Worm (Caenorhabditis elegans) whole organism, L4/young adult: ENCODE results near the gene C53A3.4.

ENCODE experiments used
- W03F9.2 ChIP-seq: fragments of 150-350 bp; optimal IDR thresholded peaks from 2 replicates; lab custom pipeline; 2014; ENCODE audit warnings: missing biosample characterization, missing genetic modification characterization
- him-1 ChIP-seq: sonication (generic microtip); optimal IDR thresholded peaks from 2 replicates; lab custom pipeline; 2016; ENCODE audit warnings: missing genotype, missing genetic modification reagents, missing genetic modification characterization, missing compliant biosample characterization

ce11 chrV:5760132-5760531 lies 1.5 kb upstream of the C53A3.4 start, which contains the start of gene C53A3.1:
- no peak for TF ChIP-seq him-1
- TF ChIP-seq W03F9.2 (tag; lab: Kevin White, UChicago) = no peak
